Worm (Caenorhabditis elegans): ENCODE data around the gene Y58A7A.2.

Gene Y58A7A.2

ce11 chrV:5050073-5050599 lies 21.8 kb downstream of the Y58A7A.2 start:
- TF ChIP-seq nhr-67 (tag; optimal IDR thresholded peaks at IDR 0.05) (no peak), nhr-76 (tag; optimal IDR thresholded peaks at IDR 0.05) (no peak), aly-2 (tag; optimal IDR thresholded peaks at IDR 0.05) (no peak), daf-12 (tag; optimal IDR thresholded peaks at IDR 0.05) (no peak), zag-1 (tag; optimal IDR thresholded peaks at IDR 0.05) (no peak), elt-1 (tag; optimal IDR thresholded peaks at IDR 0.05) (no peak)

- TF ChIP-seq nhr-11 (tag; optimal IDR thresholded peaks at IDR 0.05) (peak; percentile 86), ceh-16 (tag; optimal IDR thresholded peaks at IDR 0.05) (no peak), ama-1 (optimal IDR thresholded peaks at IDR 0.05) (peak; percentile 96), unc-62 (GFP tag; optimal IDR thresholded peaks at IDR 0.05) (peak; percentile 57), tbx-2 (tag; optimal IDR thresholded peaks at IDR 0.05) (peak; percentile 85), lin-39 (tag; optimal IDR thresholded peaks at IDR 0.05) (peak; percentile 85), sea-2 (GFP tag; optimal IDR thresholded peaks at IDR 0.05) (peak; percentile 91), ceh-9 (tag; optimal IDR thresholded peaks at IDR 0.05) (no peak), eor-1 (tag; optimal IDR thresholded peaks at IDR 0.05) (peak in 1 of 2 experiments; percentile 27), nhr-23 (tag; optimal IDR thresholded peaks at IDR 0.05) (peak; percentile 88), nhr-43 (tag; optimal IDR thresholded peaks at IDR 0.05; ENCODE audit: poor library complexity, severe bottlenecking) (peak; percentile 79), nhr-77 (tag; optimal IDR thresholded peaks at IDR 0.05) (peak; percentile 49), lin-15B (tag; optimal IDR thresholded peaks at IDR 0.05) (peak; percentile 90), zag-1 (tag; optimal IDR thresholded peaks at IDR 0.05) (peak; percentile 9), fkh-10 (GFP tag; optimal IDR thresholded peaks at IDR 0.05) (peak; percentile 84), nhr-25 (tag; optimal IDR thresholded peaks at IDR 0.05) (peak; percentile 94), mdl-1 (tag; optimal IDR thresholded peaks at IDR 0.05) (no peak), nhr-237 (tag; optimal IDR thresholded peaks at IDR 0.05) (no peak), skn-1 (tag; optimal IDR thresholded peaks at IDR 0.05) (peak; percentile 77), nhr-76 (tag; optimal IDR thresholded peaks at IDR 0.05) (no peak), ztf-11 (tag; optimal IDR thresholded peaks at IDR 0.05) (peak; percentile 2), fkh-2 (tag; optimal IDR thresholded peaks at IDR 0.05) (no peak), elt-2 (tag; optimal IDR thresholded peaks at IDR 0.05) (peak; percentile 85), ztf-4 (tag; optimal IDR thresholded peaks at IDR 0.05) (peak; percentile 43), elt-3 (tag; optimal IDR thresholded peaks at IDR 0.05) (peak in 1 of 3 experiments; percentile 12), unc-39 (tag; optimal IDR thresholded peaks at IDR 0.05) (no peak), ceh-82 (tag; optimal IDR thresholded peaks at IDR 0.05) (peak; percentile 61), jun-1 (tag; optimal IDR thresholded peaks at IDR 0.05) (peak; percentile 95), aly-2 (tag; optimal IDR thresholded peaks at IDR 0.05) (no peak), R02D3.7 (tag; optimal IDR thresholded peaks at IDR 0.05) (peak; percentile 61), daf-12 (tag; optimal IDR thresholded peaks at IDR 0.05) (no peak), nhr-67 (tag; optimal IDR thresholded peaks at IDR 0.05) (no peak), ZK546.5 (tag; optimal IDR thresholded peaks at IDR 0.05) (peak; percentile 77), ceh-28 (tag; optimal IDR thresholded peaks at IDR 0.05) (peak; percentile 74), hmg-11 (tag; optimal IDR thresholded peaks at IDR 0.05) (peak; percentile 38), pqm-1 (tag; optimal IDR thresholded peaks at IDR 0.05) (peak; percentile 81), egl-5 (tag; optimal IDR thresholded peaks at IDR 0.05) (peak; percentile 89), lsy-12 (tag; optimal IDR thresholded peaks at IDR 0.05) (peak; percentile 77), elt-1 (tag; optimal IDR thresholded peaks at IDR 0.05) (peak; percentile 72), mml-1 (tag; optimal IDR thresholded peaks at IDR 0.05) (no peak), nfya-1 (tag; optimal IDR thresholded peaks at IDR 0.05; ENCODE audit: insufficient read depth) (peak; percentile 95), snpc-4 (tag; optimal IDR thresholded peaks at IDR 0.05) (peak; percentile 59), pha-4 (tag; optimal IDR thresholded peaks at IDR 0.05) (peak; percentile 94), egl-27 (tag; optimal IDR thresholded peaks at IDR 0.05) (peak; percentile 26), nhr-12 (tag; optimal IDR thresholded peaks at IDR 0.05) (no peak)
Observed at ce11 chrV:5049333-5049942, 22.5 kb downstream of the Y58A7A.2 start, which contains the start of the genes pqn-51 and K11D12.14. pqn-51 (plus strand) TSS chrV:5049607. K11D12.14 (plus strand) TSS chrV:5049636.

Data from whole organism, L3 larva.